Fruit fly (Drosophila melanogaster) whole organism, embryonic: ENCODE data around the gene CG14383.

Experiments used
- Asciz ChIP-seq: fragments of 200-800 bp; sonication (Bioruptor generic); optimal IDR thresholded peaks from 2 replicates; lab custom pipeline; 2017; ENCODE audit warnings: missing biosample characterization, mild to moderate bottlenecking, missing genetic modification characterization, missing genetic modification reagents
- Atf3 ChIP-seq: fragments of 200-800 bp; sonication (Bioruptor generic); optimal IDR thresholded peaks from 3 replicates; lab custom pipeline; 2016; ENCODE audit warnings: missing biosample characterization, missing genetic modification characterization
- Bdp1 ChIP-seq: fragments of 200-800 bp; sonication (Bioruptor generic); optimal IDR thresholded peaks from 3 replicates; lab custom pipeline; 2016; ENCODE audit warnings: missing biosample characterization, missing genetic modification characterization
- Blimp-1 ChIP-seq: fragments of 200-800 bp; sonication (Bioruptor generic); optimal IDR thresholded peaks from 3 replicates; lab custom pipeline; 2018; ENCODE audit warnings: missing biosample characterization, missing genetic modification characterization, mild to moderate bottlenecking, moderate library complexity, missing genetic modification reagents
- CG10979 ChIP-seq: fragments of 200-800 bp; sonication (Bioruptor generic); optimal IDR thresholded peaks from 2 replicates; lab custom pipeline; 2018; ENCODE audit warnings: missing biosample characterization, mild to moderate bottlenecking, missing genetic modification characterization, moderate library complexity
- CG11560 ChIP-seq: fragments of 200-800 bp; sonication (Bioruptor generic); IDR thresholded peaks from 3 replicates; pipeline ENCODE4 v1.3.6; 2022; ENCODE audit warnings: missing biosample characterization, missing genetic modification characterization
- CG12236 ChIP-seq: fragments of 200-800 bp; sonication (Bioruptor generic); optimal IDR thresholded peaks from 2 replicates; lab custom pipeline; 2016; ENCODE audit warnings: missing biosample characterization, missing genetic modification characterization
- CG13624 ChIP-seq: fragments of 200-800 bp; sonication (Bioruptor generic); optimal IDR thresholded peaks from 2 replicates; lab custom pipeline; 2016; ENCODE audit warnings: missing biosample characterization, missing genetic modification characterization
- CG17385 ChIP-seq: fragments of 200-800 bp; sonication (Bioruptor generic); optimal IDR thresholded peaks from 3 replicates; lab custom pipeline; 2018; ENCODE audit warnings: missing biosample characterization, mild to moderate bottlenecking, missing genetic modification characterization
- CG2120 ChIP-seq: fragments of 200-800 bp; sonication (Bioruptor generic); optimal IDR thresholded peaks from 3 replicates; lab custom pipeline; 2016; ENCODE audit warnings: missing biosample characterization, missing genetic modification characterization
- CG2199 ChIP-seq: fragments of 200-800 bp; sonication (Bioruptor generic); IDR thresholded peaks from 3 replicates; pipeline ENCODE4 v1.3.6; 2022; ENCODE audit warnings: missing biosample characterization, missing genetic modification characterization
- CG3281 ChIP-seq: fragments of 200-800 bp; sonication (Bioruptor generic); optimal IDR thresholded peaks from 3 replicates; lab custom pipeline; 2017; ENCODE audit warnings: missing biosample characterization, mild to moderate bottlenecking, missing genetic modification characterization
- CG4282 ChIP-seq: fragments of 200-800 bp; sonication (Bioruptor generic); optimal IDR thresholded peaks from 2 replicates; lab custom pipeline; 2016; ENCODE audit warnings: missing biosample characterization, missing genetic modification characterization
- CG4404 ChIP-seq: fragments of 200-800 bp; sonication (Bioruptor generic); IDR thresholded peaks from 2 replicates; pipeline ENCODE4 v1.3.6; 2022; ENCODE audit warnings: missing biosample characterization, missing genetic modification characterization
- CG4730 ChIP-seq: fragments of 200-800 bp; sonication (Bioruptor generic); IDR thresholded peaks from 2 replicates; pipeline ENCODE4 v1.3.6; 2022; ENCODE audit warnings: missing biosample characterization, missing genetic modification characterization
- CG4820 ChIP-seq: fragments of 200-800 bp; sonication (Bioruptor generic); optimal IDR thresholded peaks from 3 replicates; lab custom pipeline; 2016; ENCODE audit warnings: missing biosample characterization, missing genetic modification characterization
- CG7357 ChIP-seq: fragments of 200-800 bp; sonication (Bioruptor generic); IDR thresholded peaks from 3 replicates; pipeline ENCODE4 v1.3.6; 2022; ENCODE audit warnings: missing biosample characterization, missing genetic modification characterization
- CG8478 ChIP-seq: fragments of >200 bp; optimal IDR thresholded peaks from 2 replicates; lab custom pipeline; 2018
- CG9876 ChIP-seq: fragments of 200-800 bp; sonication (Bioruptor generic); optimal IDR thresholded peaks from 2 replicates; lab custom pipeline; 2016; ENCODE audit warnings: missing biosample characterization, missing genetic modification characterization
- CHES-1-like ChIP-seq: fragments of 200-800 bp; sonication (Bioruptor generic); optimal IDR thresholded peaks from 2 replicates; lab custom pipeline; 2016; ENCODE audit warnings: missing biosample characterization, missing genetic modification characterization
- CrebB ChIP-seq: fragments of 200-800 bp; sonication (Bioruptor generic); optimal IDR thresholded peaks from 3 replicates; lab custom pipeline; 2018; ENCODE audit warnings: missing biosample characterization, mild to moderate bottlenecking, missing genetic modification characterization
- Deaf1 ChIP-seq: fragments of 200-800 bp; optimal IDR thresholded peaks from 3 replicates; lab custom pipeline; 2019; ENCODE audit warnings: missing biosample characterization, mild to moderate bottlenecking, missing genetic modification characterization, moderate library complexity
- E2f2 ChIP-seq: fragments of 200-800 bp; sonication (Bioruptor generic); IDR thresholded peaks from 2 replicates; pipeline ENCODE4 v1.3.6; 2022; ENCODE audit warnings: missing biosample characterization, missing genetic modification characterization
- Eip74EF ChIP-seq, 2 experiments: fragments of 200-800 bp in 1 of 2; fragments of >200 bp in 1 of 2; sonication (Bioruptor generic) in 1 of 2; optimal IDR thresholded peaks; 2 replicates each; lab custom pipeline; 2017 to 2019; ENCODE audit warnings: missing biosample characterization in 2 of 2, missing genetic modification characterization in 2 of 2, mild to moderate bottlenecking in 1 of 2, moderate library complexity in 1 of 2
- Ets97D ChIP-seq: fragments of 200-800 bp; sonication (Bioruptor generic); optimal IDR thresholded peaks from 3 replicates; lab custom pipeline; 2016; ENCODE audit warnings: missing biosample characterization, missing genetic modification characterization
- Fer1 ChIP-seq: fragments of 200-800 bp; sonication (Bioruptor generic); optimal IDR thresholded peaks from 2 replicates; lab custom pipeline; 2017; ENCODE audit warnings: missing biosample characterization, mild to moderate bottlenecking, missing genetic modification characterization
- H15 ChIP-seq: fragments of 200-800 bp; sonication (Bioruptor generic); IDR thresholded peaks from 3 replicates; pipeline ENCODE4 v1.3.6; 2022; ENCODE audit warnings: missing biosample characterization, missing genetic modification characterization
- HLHmδ ChIP-seq: fragments of 200-800 bp; sonication (Bioruptor generic); optimal IDR thresholded peaks from 2 replicates; lab custom pipeline; 2018; ENCODE audit warnings: missing biosample characterization, mild to moderate bottlenecking, missing genetic modification characterization, moderate library complexity
- Meics ChIP-seq: fragments of 200-800 bp; sonication (Bioruptor generic); optimal IDR thresholded peaks from 2 replicates; lab custom pipeline; 2017; ENCODE audit warnings: missing biosample characterization, mild to moderate bottlenecking, missing genetic modification characterization
- Poxn ChIP-seq: fragments of 200-800 bp; sonication (Bioruptor generic); IDR thresholded peaks from 2 replicates; pipeline ENCODE4 v1.3.6; 2022; ENCODE audit warnings: missing biosample characterization, missing genetic modification characterization
- Ptx1 ChIP-seq: fragments of 200-800 bp; sonication (Bioruptor generic); IDR thresholded peaks from 2 replicates; pipeline ENCODE4 v1.3.6; 2022; ENCODE audit warnings: missing biosample characterization, missing genetic modification characterization
- al ChIP-seq: fragments of 200-800 bp; sonication (Bioruptor generic); IDR thresholded peaks from 2 replicates; pipeline ENCODE4 v1.3.6; 2022; ENCODE audit warnings: missing biosample characterization, missing genetic modification characterization
- bowl ChIP-seq: fragments of 200-800 bp; sonication (Bioruptor generic); IDR thresholded peaks from 2 replicates; pipeline ENCODE4 v1.3.6; 2022; ENCODE audit warnings: missing biosample characterization, missing genetic modification characterization
- btn ChIP-seq: fragments of 200-800 bp; sonication (Bioruptor generic); optimal IDR thresholded peaks from 2 replicates; lab custom pipeline; 2016; ENCODE audit warnings: missing biosample characterization, missing genetic modification characterization
- corto ChIP-seq: fragments of 200-800 bp; sonication (Bioruptor generic); optimal IDR thresholded peaks from 2 replicates; lab custom pipeline; 2016; ENCODE audit warnings: missing biosample characterization, mild to moderate bottlenecking, missing genetic modification characterization, moderate library complexity
- crc ChIP-seq: fragments of 200-800 bp; sonication (Bioruptor generic); optimal IDR thresholded peaks from 2 replicates; lab custom pipeline; 2016; ENCODE audit warnings: missing biosample characterization, missing genetic modification characterization
- cwo ChIP-seq: fragments of 200-800 bp; sonication (Bioruptor generic); optimal IDR thresholded peaks from 3 replicates; lab custom pipeline; 2017; ENCODE audit warnings: missing biosample characterization, missing genetic modification characterization, mild to moderate bottlenecking, moderate library complexity, missing genetic modification reagents
- danr ChIP-seq: fragments of 200-800 bp; sonication (Bioruptor generic); IDR thresholded peaks from 2 replicates; pipeline ENCODE4 v1.3.6; 2022; ENCODE audit warnings: missing biosample characterization, missing genetic modification characterization
- inv ChIP-seq: fragments of 200-800 bp; sonication (Bioruptor generic); IDR thresholded peaks from 2 replicates; pipeline ENCODE4 v1.3.6; 2022; ENCODE audit warnings: missing biosample characterization, missing genetic modification characterization; ENCODE audit not compliant: partially characterized antibody
- phol ChIP-seq: fragments of 200-800 bp; sonication (Bioruptor generic); optimal IDR thresholded peaks from 3 replicates; lab custom pipeline; 2018; ENCODE audit warnings: missing biosample characterization, mild to moderate bottlenecking, missing genetic modification characterization, moderate library complexity
- pita ChIP-seq: fragments of 200-800 bp; sonication (Bioruptor generic); optimal IDR thresholded peaks from 2 replicates; lab custom pipeline; 2017; ENCODE audit warnings: missing biosample characterization, mild to moderate bottlenecking, missing genetic modification characterization
- row ChIP-seq: fragments of 200-800 bp; sonication (Bioruptor generic); IDR thresholded peaks from 3 replicates; pipeline ENCODE4 v1.3.6; 2022; ENCODE audit warnings: missing biosample characterization, missing genetic modification characterization
- scrt ChIP-seq: fragments of 200-800 bp; sonication (Bioruptor generic); optimal IDR thresholded peaks from 2 replicates; lab custom pipeline; 2018; ENCODE audit warnings: missing biosample characterization, mild to moderate bottlenecking, missing genetic modification characterization, moderate library complexity
- shn ChIP-seq: fragments of 200-800 bp; sonication (Bioruptor generic); optimal IDR thresholded peaks from 3 replicates; lab custom pipeline; 2016; ENCODE audit warnings: missing biosample characterization, missing genetic modification characterization
- sisA ChIP-seq: fragments of 200-800 bp; sonication (Bioruptor generic); IDR thresholded peaks from 2 replicates; pipeline ENCODE4 v1.3.6; 2022; ENCODE audit warnings: missing biosample characterization, missing genetic modification characterization
- stc ChIP-seq: fragments of 200-800 bp; sonication (Bioruptor generic); IDR thresholded peaks from 2 replicates; pipeline ENCODE4 v1.3.6; 2022; ENCODE audit warnings: missing biosample characterization, missing genetic modification characterization
- tgo ChIP-seq: fragments of 200-800 bp; sonication (Bioruptor generic); IDR thresholded peaks from 3 replicates; pipeline ENCODE4 v1.3.6; 2022; ENCODE audit warnings: missing biosample characterization, missing genetic modification characterization
- wor ChIP-seq: fragments of 200-800 bp; sonication (Bioruptor generic); IDR thresholded peaks from 2 replicates; pipeline ENCODE4 v1.3.6; 2022; ENCODE audit warnings: missing biosample characterization, missing genetic modification characterization
- zen ChIP-seq: fragments of 200-800 bp; sonication (Bioruptor generic); optimal IDR thresholded peaks from 3 replicates; lab custom pipeline; 2018; ENCODE audit warnings: missing biosample characterization, mild to moderate bottlenecking, missing genetic modification characterization, moderate library complexity
- zf30C ChIP-seq: fragments of 200-800 bp; sonication (Bioruptor generic); optimal IDR thresholded peaks from 3 replicates; lab custom pipeline; 2018; ENCODE audit warnings: missing biosample characterization, mild to moderate bottlenecking, missing genetic modification characterization

The CG14383 gene

DNA sequence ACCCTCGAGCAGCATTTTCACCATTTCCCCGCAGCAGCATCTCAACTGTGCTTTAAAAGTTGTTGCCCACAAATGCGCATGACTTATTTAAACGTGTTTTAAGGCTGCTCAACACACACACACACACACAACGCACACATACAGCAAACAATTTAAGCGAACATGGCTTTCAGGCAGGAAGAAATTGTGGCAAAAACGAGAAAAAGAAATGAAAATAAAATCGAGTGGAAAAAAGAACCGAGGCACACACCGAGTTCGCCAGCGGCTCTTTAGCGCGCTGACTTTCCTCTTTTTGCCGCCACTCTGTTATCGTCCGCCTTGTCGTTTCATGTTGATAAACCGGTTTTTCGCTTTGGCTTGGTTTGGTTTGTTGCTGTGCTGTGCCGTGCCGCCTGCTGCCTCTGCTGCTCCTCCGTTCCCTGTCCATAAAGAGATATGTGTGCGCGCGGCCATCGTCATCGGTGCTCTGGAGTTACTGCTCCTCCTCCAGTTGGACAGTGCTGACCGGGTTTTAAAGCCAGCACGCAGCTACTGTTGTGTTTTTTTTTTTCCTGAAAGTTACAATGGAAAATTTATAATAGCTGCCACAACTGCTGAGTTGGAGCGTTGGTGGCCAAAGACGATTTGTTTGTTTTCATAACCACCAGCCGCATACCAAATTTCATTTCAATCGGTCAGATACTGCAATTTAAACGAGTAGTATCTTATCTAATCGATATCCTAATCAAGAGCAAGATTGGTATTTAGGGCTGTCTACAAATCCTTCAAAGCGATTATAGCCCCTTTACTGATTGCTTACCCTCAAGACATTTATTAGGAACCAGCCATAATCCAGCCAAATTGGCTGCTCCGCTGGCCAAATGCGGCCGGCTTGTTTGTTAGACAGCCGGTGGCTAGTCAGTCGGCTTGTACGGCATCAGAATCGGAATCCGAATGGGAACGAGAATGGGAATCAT is 27.8 kb upstream of the CG14383 start (continued):
- TF ChIP-seq Deaf1: peak; percentile 43
- peak; percentile 42 for TF ChIP-seq corto (GFP tag; lab: Kevin White, UChicago)
- TF ChIP-seq E2f2: peak; percentile 16; the same call in 1 of the 2 replicates
- TF ChIP-seq shn (GFP tag; lab: Kevin White, UChicago): peak; percentile 47
- TF ChIP-seq CG2199 (GFP tag; lab: Robert Waterston, UW): peak; percentile 50; the same call in 2 of the 3 replicates
- no peak for TF ChIP-seq Ptx1 (GFP tag; lab: Robert Waterston, UW)
- TF ChIP-seq CG10979 (tag; lab: Kevin White, UChicago): no peak
- TF ChIP-seq CG4730: no peak
- no peak for TF ChIP-seq cwo (GFP tag; lab: Kevin White, UChicago)
- TF ChIP-seq Asciz (GFP tag; lab: Kevin White, UChicago): no peak
- no peak for TF ChIP-seq al (GFP tag; lab: Robert Waterston, UW)
- no peak for TF ChIP-seq tgo (GFP tag; lab: Robert Waterston, UW)
- no peak for TF ChIP-seq CG8478
- TF ChIP-seq scrt (GFP tag; lab: Kevin White, UChicago): no peak
- TF ChIP-seq zf30C: no peak
- TF ChIP-seq CG4282 (GFP tag; lab: Kevin White, UChicago): no peak
- no peak for TF ChIP-seq Ets97D (GFP tag; lab: Kevin White, UChicago)
- TF ChIP-seq Blimp-1 (GFP tag; lab: Kevin White, UChicago): no peak
- no peak for TF ChIP-seq danr
- TF ChIP-seq Fer1 (GFP tag; lab: Kevin White, UChicago): no peak
- no peak for TF ChIP-seq inv (GFP tag; lab: Robert Waterston, UW)
- TF ChIP-seq Poxn (GFP tag; lab: Robert Waterston, UW): no peak
- no peak for TF ChIP-seq bowl (GFP tag; lab: Robert Waterston, UW)
- peak; percentile 73 for TF ChIP-seq row
- peak; percentile 27 for TF ChIP-seq CHES-1-like
- no peak for TF ChIP-seq zen (tag; lab: Kevin White, UChicago)
- no peak for TF ChIP-seq stc (GFP tag; lab: Robert Waterston, UW)
- no peak for TF ChIP-seq HLHmδ
- TF ChIP-seq CG2120 (GFP tag; lab: Kevin White, UChicago): peak; percentile 59
- no peak for TF ChIP-seq Bdp1
- TF ChIP-seq wor (GFP tag; lab: Robert Waterston, UW): no peak
- TF ChIP-seq CG4404 (GFP tag; lab: Robert Waterston, UW): no peak
- no peak for TF ChIP-seq sisA
- TF ChIP-seq crc (GFP tag; lab: Kevin White, UChicago): no peak
- no peak for TF ChIP-seq CG12236 (GFP tag; lab: Kevin White, UChicago)
- TF ChIP-seq CG7357 (GFP tag; lab: Robert Waterston, UW): no peak
- peak; percentile 16 for TF ChIP-seq CG3281 (GFP tag; lab: Kevin White, UChicago)
- no peak for TF ChIP-seq H15
- TF ChIP-seq CG13624 (GFP tag; lab: Kevin White, UChicago): no peak
- TF ChIP-seq phol (tag; lab: Kevin White, UChicago): no peak
- peak; percentile 1 for TF ChIP-seq CG17385
- TF ChIP-seq Atf3 (GFP tag; lab: Kevin White, UChicago): no peak
- TF ChIP-seq CG4820 (GFP tag; lab: Kevin White, UChicago): no peak
- TF ChIP-seq Meics (GFP tag; lab: Kevin White, UChicago): peak; percentile 5
- TF ChIP-seq CrebB: no peak
- TF ChIP-seq pita (GFP tag; lab: Kevin White, UChicago): no peak
- TF ChIP-seq CG9876: no peak
- no peak for TF ChIP-seq btn (GFP tag; lab: Kevin White, UChicago)
- no peak for TF ChIP-seq Eip74EF (GFP tag; optimal IDR thresholded peaks at IDR 0.05; lab: Kevin White, UChicago)
- no peak for TF ChIP-seq CG11560
